Worm (Caenorhabditis elegans) whole organism, L3 larva: Measurements from ENCODE around the gene lbp-7.

Experiments
- R02D3.7 ChIP-seq: fragments of 150-350 bp; optimal IDR thresholded peaks from 2 replicates; lab custom pipeline; 2014; ENCODE audit warnings: missing biosample characterization, missing genetic modification characterization
- egl-5 ChIP-seq: fragments of 150-350 bp; optimal IDR thresholded peaks from 2 replicates; lab custom pipeline; 2017; ENCODE audit warnings: missing biosample characterization, missing genetic modification reagents, missing genetic modification characterization, inconsistent platforms
- elt-1 ChIP-seq: fragments of 150-350 bp; optimal IDR thresholded peaks from 2 replicates; lab custom pipeline; 2014; ENCODE audit warnings: missing biosample characterization, missing genetic modification characterization
- jun-1 ChIP-seq: fragments of 150-350 bp; optimal IDR thresholded peaks from 2 replicates; lab custom pipeline; 2014; ENCODE audit warnings: missing biosample characterization, missing genetic modification reagents, missing genetic modification characterization
- nfya-1 ChIP-seq: sonication (generic microtip); optimal IDR thresholded peaks from 2 replicates; lab custom pipeline; 2017; ENCODE audit warnings: missing genetic modification characterization, mild to moderate bottlenecking, missing compliant biosample characterization, antibody characterized with exemption, moderate library complexity; ENCODE audit not compliant: insufficient read depth
- nhr-11 ChIP-seq: fragments of 150-350 bp; optimal IDR thresholded peaks from 2 replicates; lab custom pipeline; 2014; ENCODE audit warnings: missing biosample characterization, missing genetic modification characterization
- nhr-25 ChIP-seq: sonication (generic microtip); optimal IDR thresholded peaks from 2 replicates; lab custom pipeline; 2017; ENCODE audit warnings: missing biosample characterization, missing genetic modification characterization
- nhr-76 ChIP-seq: fragments of 150-350 bp; sonication (generic microtip); optimal IDR thresholded peaks from 5 replicates; lab custom pipeline; 2014; ENCODE audit warnings: missing biosample characterization, missing genetic modification characterization
- nhr-77 ChIP-seq: fragments of 150-350 bp; optimal IDR thresholded peaks from 2 replicates; lab custom pipeline; 2014; ENCODE audit warnings: missing biosample characterization, missing genetic modification characterization
- pha-4 ChIP-seq: fragments of 150-350 bp; optimal IDR thresholded peaks from 2 replicates; lab custom pipeline; 2014; ENCODE audit warnings: missing biosample characterization, missing genetic modification reagents, missing genetic modification characterization
- unc-39 ChIP-seq: sonication (generic microtip); optimal IDR thresholded peaks from 4 replicates; lab custom pipeline; 2017; ENCODE audit warnings: missing biosample characterization, missing genetic modification characterization

- TF ChIP-seq nhr-77 (no peak), R02D3.7 (tag; lab: Kevin White, UChicago) (no peak), nhr-25 (tag; lab: Kevin White, UChicago) (no peak), egl-5 (tag; lab: Kevin White, UChicago) (no peak), jun-1 (tag; lab: Kevin White, UChicago) (no peak), nhr-11 (tag; lab: Kevin White, UChicago) (no peak), nhr-76 (tag; lab: Kevin White, UChicago) (no peak), elt-1 (tag; lab: Kevin White, UChicago) (no peak), nfya-1 (tag; lab: Kevin White, UChicago) (no peak), pha-4 (no peak), unc-39 (tag; lab: Kevin White, UChicago) (no peak)
Observed at ce11 chrV:13887358-13887757, 8.0 kb downstream of the lbp-7 start, which contains the start of gene srsx-19.
